Fruit fly (Drosophila melanogaster) whole organism, embryonic: Measurements from ENCODE around the gene CG5968.

Source experiments
- ATbp ChIP-seq: fragments of 200-800 bp; sonication (Bioruptor generic); optimal IDR thresholded peaks from 2 replicates; lab custom pipeline; 2017; ENCODE audit warnings: missing biosample characterization, mild to moderate bottlenecking, missing genetic modification characterization, missing genetic modification reagents
- CG10565 ChIP-seq: fragments of 200-800 bp; sonication (Bioruptor generic); optimal IDR thresholded peaks from 3 replicates; lab custom pipeline; 2016; ENCODE audit warnings: missing biosample characterization, mild to moderate bottlenecking, missing genetic modification characterization
- CG11504 ChIP-seq: fragments of 200-800 bp; sonication (Bioruptor generic); optimal IDR thresholded peaks from 3 replicates; lab custom pipeline; 2019; ENCODE audit warnings: missing biosample characterization, mild to moderate bottlenecking, missing genetic modification characterization, moderate library complexity
- CG12769 ChIP-seq: fragments of 200-800 bp; sonication (Bioruptor generic); optimal IDR thresholded peaks from 2 replicates; lab custom pipeline; 2019; ENCODE audit warnings: missing biosample characterization, mild to moderate bottlenecking, missing genetic modification characterization, moderate library complexity
- CG13296 ChIP-seq: fragments of 200-800 bp; sonication (Bioruptor generic); optimal IDR thresholded peaks from 3 replicates; lab custom pipeline; 2018; ENCODE audit warnings: missing biosample characterization, mild to moderate bottlenecking, missing genetic modification characterization
- CG14965 ChIP-seq: fragments of 200-800 bp; sonication (Bioruptor generic); optimal IDR thresholded peaks from 2 replicates; lab custom pipeline; 2016; ENCODE audit warnings: missing biosample characterization, missing genetic modification characterization, borderline replicate concordance
- CG1603 ChIP-seq: fragments of 200-800 bp; sonication (Bioruptor generic); optimal IDR thresholded peaks from 2 replicates; lab custom pipeline; 2019; ENCODE audit warnings: missing biosample characterization, mild to moderate bottlenecking, missing genetic modification characterization, moderate library complexity
- CG18599 ChIP-seq: fragments of 200-800 bp; sonication (Bioruptor generic); optimal IDR thresholded peaks from 3 replicates; lab custom pipeline; 2017; ENCODE audit warnings: missing biosample characterization, missing genetic modification characterization, mild to moderate bottlenecking, moderate library complexity, missing genetic modification reagents
- CG18619 ChIP-seq: fragments of 200-800 bp; sonication (Bioruptor generic); optimal IDR thresholded peaks from 3 replicates; lab custom pipeline; 2017; ENCODE audit warnings: missing biosample characterization, mild to moderate bottlenecking, missing genetic modification characterization
- CG2199 ChIP-seq: fragments of 200-800 bp; sonication (Bioruptor generic); IDR thresholded peaks from 3 replicates; pipeline ENCODE4 v1.3.6; 2022; ENCODE audit warnings: missing biosample characterization, missing genetic modification characterization
- CG2202 ChIP-seq: fragments of 200-800 bp; sonication (Bioruptor generic); optimal IDR thresholded peaks from 2 replicates; lab custom pipeline; 2018; ENCODE audit warnings: missing biosample characterization, mild to moderate bottlenecking, missing genetic modification characterization
- CG31365 ChIP-seq: fragments of 200-800 bp; sonication (Bioruptor generic); optimal IDR thresholded peaks from 2 replicates; lab custom pipeline; 2018; ENCODE audit warnings: missing biosample characterization, mild to moderate bottlenecking, missing genetic modification characterization
- CG33213 ChIP-seq: fragments of 200-800 bp; sonication (Bioruptor generic); optimal IDR thresholded peaks from 3 replicates; lab custom pipeline; 2016; ENCODE audit warnings: missing biosample characterization, missing genetic modification characterization
- CG34376 ChIP-seq: fragments of 200-800 bp; sonication (Bioruptor generic); optimal IDR thresholded peaks from 2 replicates; lab custom pipeline; 2018; ENCODE audit warnings: missing biosample characterization, mild to moderate bottlenecking, missing genetic modification characterization
- CG42726 ChIP-seq: fragments of 200-800 bp; sonication (Bioruptor generic); IDR thresholded peaks from 2 replicates; pipeline ENCODE4 v1.3.6; 2022; ENCODE audit warnings: missing biosample characterization, missing genetic modification characterization; ENCODE audit not compliant: partially characterized antibody
- CG4820 ChIP-seq: fragments of 200-800 bp; sonication (Bioruptor generic); optimal IDR thresholded peaks from 3 replicates; lab custom pipeline; 2016; ENCODE audit warnings: missing biosample characterization, missing genetic modification characterization
- CG6683 ChIP-seq: fragments of 200-800 bp; sonication (Bioruptor generic); optimal IDR thresholded peaks from 2 replicates; lab custom pipeline; 2017; ENCODE audit warnings: missing biosample characterization, mild to moderate bottlenecking, missing genetic modification characterization, missing genetic modification reagents
- CG6765 ChIP-seq: fragments of 200-800 bp; sonication (Bioruptor generic); optimal IDR thresholded peaks from 3 replicates; lab custom pipeline; 2017; ENCODE audit warnings: missing biosample characterization, mild to moderate bottlenecking, missing genetic modification characterization
- CG7987 ChIP-seq: fragments of 200-800 bp; sonication (Bioruptor generic); optimal IDR thresholded peaks from 2 replicates; lab custom pipeline; 2018; ENCODE audit warnings: missing biosample characterization, mild to moderate bottlenecking, missing genetic modification characterization, moderate library complexity
- CTCF ChIP-seq: fragments of 200-800 bp; sonication (Bioruptor generic); optimal IDR thresholded peaks from 2 replicates; lab custom pipeline; 2017; ENCODE audit warnings: missing biosample characterization, mild to moderate bottlenecking, missing genetic modification characterization, moderate library complexity
- E2f1 ChIP-seq: fragments of 200-800 bp; sonication (Bioruptor generic); IDR thresholded peaks from 2 replicates; pipeline ENCODE4 v1.3.6; 2022; ENCODE audit warnings: missing biosample characterization, missing genetic modification characterization
- Eip74EF ChIP-seq, 2 experiments: fragments of 200-800 bp in 1 of 2; fragments of >200 bp in 1 of 2; sonication (Bioruptor generic) in 1 of 2; optimal IDR thresholded peaks; 2 replicates each; lab custom pipeline; 2017 to 2019; ENCODE audit warnings: missing biosample characterization in 2 of 2, missing genetic modification characterization in 2 of 2, mild to moderate bottlenecking in 1 of 2, moderate library complexity in 1 of 2
- Ets65A ChIP-seq: fragments of 200-800 bp; sonication (Bioruptor generic); peaks from one replicate; lab custom pipeline; 2016; ENCODE audit warnings: missing biosample characterization, missing genetic modification characterization
- Ets97D ChIP-seq: fragments of 200-800 bp; sonication (Bioruptor generic); optimal IDR thresholded peaks from 3 replicates; lab custom pipeline; 2016; ENCODE audit warnings: missing biosample characterization, missing genetic modification characterization
- H2.0 ChIP-seq: fragments of 200-800 bp; sonication (Bioruptor generic); IDR thresholded peaks from 2 replicates; pipeline ENCODE4 v1.3.6; 2022; ENCODE audit warnings: missing biosample characterization, missing genetic modification characterization
- HHEX ChIP-seq: fragments of 200-800 bp; sonication (Bioruptor generic); optimal IDR thresholded peaks from 3 replicates; lab custom pipeline; 2017; ENCODE audit warnings: missing biosample characterization, mild to moderate bottlenecking, missing genetic modification characterization, missing genetic modification reagents
- NC2α ChIP-seq: fragments of 200-800 bp; sonication (Bioruptor generic); optimal IDR thresholded peaks from 2 replicates; lab custom pipeline; 2016; ENCODE audit warnings: missing biosample characterization, missing genetic modification characterization
- NfI ChIP-seq: fragments of 200-800 bp; sonication (Bioruptor generic); optimal IDR thresholded peaks from 3 replicates; lab custom pipeline; 2018; ENCODE audit warnings: missing biosample characterization, mild to moderate bottlenecking, missing genetic modification characterization, moderate library complexity
- Six4 ChIP-seq: fragments of 200-800 bp; sonication (Bioruptor generic); optimal IDR thresholded peaks from 2 replicates; lab custom pipeline; 2016; ENCODE audit warnings: missing biosample characterization, missing genetic modification characterization
- Xrp1 ChIP-seq: fragments of 200-800 bp; sonication (Bioruptor generic); IDR thresholded peaks from 2 replicates; pipeline ENCODE4 v1.3.6; 2022; ENCODE audit warnings: missing biosample characterization, missing genetic modification characterization
- aop ChIP-seq: fragments of 200-800 bp; sonication (Bioruptor generic); IDR thresholded peaks from 2 replicates; pipeline ENCODE4 v1.3.6; 2022; ENCODE audit warnings: missing biosample characterization, missing genetic modification characterization
- bigmax ChIP-seq: fragments of 200-800 bp; sonication (Bioruptor generic); optimal IDR thresholded peaks from 2 replicates; lab custom pipeline; 2018; ENCODE audit warnings: missing biosample characterization, mild to moderate bottlenecking, missing genetic modification characterization
- caup ChIP-seq: fragments of 200-800 bp; sonication (Bioruptor generic); optimal IDR thresholded peaks from 3 replicates; lab custom pipeline; 2017; ENCODE audit warnings: missing biosample characterization, mild to moderate bottlenecking, missing genetic modification characterization, moderate library complexity; ENCODE audit not compliant: severe bottlenecking
- cg ChIP-seq: fragments of 200-800 bp; sonication (Bioruptor generic); optimal IDR thresholded peaks from 3 replicates; lab custom pipeline; 2019; ENCODE audit warnings: missing biosample characterization, mild to moderate bottlenecking, missing genetic modification characterization, moderate library complexity
- chinmo ChIP-seq: fragments of 200-800 bp; sonication (Bioruptor generic); IDR thresholded peaks from 4 replicates; pipeline ENCODE4 v1.3.6; 2022; ENCODE audit warnings: missing biosample characterization, missing genetic modification characterization; ENCODE audit not compliant: partially characterized antibody
- dan ChIP-seq: fragments of 200-800 bp; sonication (Bioruptor generic); IDR thresholded peaks from 2 replicates; pipeline ENCODE4 v1.3.6; 2022; ENCODE audit warnings: missing biosample characterization, missing genetic modification characterization
- dpn ChIP-seq, 2 experiments: fragments of 200-800 bp; sonication (Bioruptor generic); optimal IDR thresholded peaks; 3 replicates each; lab custom pipeline; 2016; ENCODE audit warnings: missing biosample characterization in 2 of 2, missing genetic modification characterization in 2 of 2
- eve ChIP-seq, 2 experiments: fragments of >200 bp; optimal IDR thresholded peaks; 2 replicates each; lab custom pipeline; 2017; ENCODE audit warnings: missing biosample characterization in 2 of 2, missing genetic modification characterization in 2 of 2
- exex ChIP-seq: fragments of 200-800 bp; sonication (Bioruptor generic); optimal IDR thresholded peaks from 4 replicates; lab custom pipeline; 2018; ENCODE audit warnings: missing biosample characterization, mild to moderate bottlenecking, missing genetic modification characterization, moderate library complexity
- fd102C ChIP-seq: fragments of 200-800 bp; sonication (Bioruptor generic); optimal IDR thresholded peaks from 2 replicates; lab custom pipeline; 2018; ENCODE audit warnings: missing biosample characterization, mild to moderate bottlenecking, missing genetic modification characterization, moderate library complexity
- kni ChIP-seq: fragments of 200-800 bp; sonication (Bioruptor generic); optimal IDR thresholded peaks from 3 replicates; lab custom pipeline; 2017; ENCODE audit warnings: mild to moderate bottlenecking, missing biosample characterization, missing genetic modification reagents, missing genetic modification characterization
- lbe ChIP-seq: fragments of 200-800 bp; sonication (Bioruptor generic); optimal IDR thresholded peaks from 2 replicates; lab custom pipeline; 2016; ENCODE audit warnings: missing biosample characterization, mild to moderate bottlenecking, missing genetic modification characterization
- nau ChIP-seq: fragments of 200-800 bp; sonication (Bioruptor generic); optimal IDR thresholded peaks from 3 replicates; lab custom pipeline; 2017; ENCODE audit warnings: missing biosample characterization, mild to moderate bottlenecking, missing genetic modification characterization, missing genetic modification reagents
- odd ChIP-seq: fragments of 200-800 bp; sonication (Bioruptor generic); optimal IDR thresholded peaks from 2 replicates; lab custom pipeline; 2017; ENCODE audit warnings: missing biosample characterization, mild to moderate bottlenecking, missing genetic modification characterization
- org-1 ChIP-seq: fragments of 200-800 bp; sonication (Bioruptor generic); optimal IDR thresholded peaks from 2 replicates; lab custom pipeline; 2017; ENCODE audit warnings: missing biosample characterization, missing genetic modification characterization
- pan ChIP-seq, 4 experiments: fragments of >200 bp in 3 of 4; fragments of 200-800 bp in 1 of 4; sonication (Bioruptor generic) in 1 of 4; optimal IDR thresholded peaks in 3 of 4; IDR thresholded peaks in 1 of 4; 2 replicates each; pipeline versions ENCODE4 v1.3.6 to Lab custom; 2017 to 2022; ENCODE audit warnings: missing biosample characterization in 2 of 4, missing genetic modification characterization in 2 of 4, mixed read lengths in 1 of 4
- psq ChIP-seq: fragments of 200-800 bp; sonication (Bioruptor generic); optimal IDR thresholded peaks from 2 replicates; lab custom pipeline; 2017; ENCODE audit warnings: missing biosample characterization, missing genetic modification characterization
- wek ChIP-seq: fragments of 200-800 bp; sonication (Bioruptor generic); optimal IDR thresholded peaks from 3 replicates; lab custom pipeline; 2018; ENCODE audit warnings: missing biosample characterization, mild to moderate bottlenecking, missing genetic modification characterization, moderate library complexity

Gene CG5968

dm6 chr2L:16534174-16534835 lies 15.5 kb downstream of the CG5968 start (continued):
- TF ChIP-seq CG6765 (GFP tag; lab: Kevin White, UChicago) (peak; percentile 45), CG33213 (GFP tag; lab: Kevin White, UChicago) (peak; percentile 34), NfI (GFP tag; lab: Kevin White, UChicago) (peak; percentile 23), pan (optimal IDR thresholded peaks at IDR 0.05; lab: Kevin White, UChicago) (no peak), pan (GFP tag; optimal IDR thresholded peaks at IDR 0.05 in 1 of 2, IDR thresholded peaks at IDR 0.05 in 1 of 2) (peak in 1 of 2 experiments; percentile 60), CG18619 (peak; percentile 28), Ets97D (no peak), Xrp1 (peak; percentile 41; the same call in 1 of the 2 replicates), CG18599 (peak; percentile 50), eve (GFP tag; optimal IDR thresholded peaks at IDR 0.05; lab: Kevin White, UChicago) (no peak), dpn (GFP tag; optimal IDR thresholded peaks at IDR 0.05; lab: Kevin White, UChicago) (peak in 1 of 2 experiments; percentile 40), CG6683 (peak; percentile 23), Ets65A (GFP tag; lab: Kevin White, UChicago) (no peak), psq (GFP tag; lab: Kevin White, UChicago) (peak; percentile 44), caup (peak; percentile 81), CG11504 (tag; lab: Kevin White, UChicago) (peak; percentile 16), CG34376 (peak; percentile 80), CTCF (GFP tag; lab: Kevin White, UChicago) (peak; percentile 20), CG31365 (peak; percentile 74), CG12769 (peak; percentile 91), CG2199 (peak; percentile 88; the same call in 1 of the 3 replicates), CG1603 (tag; lab: Kevin White, UChicago) (peak; percentile 18), nau (GFP tag; lab: Kevin White, UChicago) (peak; percentile 76), org-1 (GFP tag; lab: Kevin White, UChicago) (no peak), H2.0 (GFP tag; lab: Robert Waterston, UW) (no peak), CG7987 (GFP tag; lab: Kevin White, UChicago) (peak; percentile 80), odd (GFP tag; lab: Kevin White, UChicago) (peak; percentile 1), wek (GFP tag; lab: Kevin White, UChicago) (peak; percentile 76), HHEX (peak; percentile 24), exex (peak; percentile 35), kni (GFP tag; lab: Kevin White, UChicago) (peak; percentile 95), dan (no peak), Six4 (GFP tag; lab: Kevin White, UChicago) (no peak), CG13296 (GFP tag; lab: Kevin White, UChicago) (peak; percentile 3), CG4820 (GFP tag; lab: Kevin White, UChicago) (no peak), ATbp (GFP tag; lab: Kevin White, UChicago) (peak; percentile 73), cg (peak; percentile 43), CG42726 (GFP tag; lab: Robert Waterston, UW) (no peak), chinmo (peak; percentile 96), CG2202 (tag; lab: Kevin White, UChicago) (peak; percentile 39), Eip74EF (GFP tag; optimal IDR thresholded peaks at IDR 0.05; lab: Kevin White, UChicago) (peak in 1 of 2 experiments; percentile 95), NC2α (GFP tag; lab: Kevin White, UChicago) (no peak), CG14965 (peak; percentile 7), lbe (GFP tag; lab: Kevin White, UChicago) (no peak), bigmax (no peak), aop (GFP tag; lab: Robert Waterston, UW) (no peak), CG10565 (no peak), fd102C (GFP tag; lab: Kevin White, UChicago) (no peak), E2f1 (GFP tag; lab: Robert Waterston, UW) (peak; percentile 14; the same call in 1 of the 2 replicates)
